Worm (Caenorhabditis elegans) whole organism, L1 larva: ENCODE measurements around the gene rab-30.

Experiments used
- C16A3.4 ChIP-seq: fragments of 150-350 bp; optimal IDR thresholded peaks from 2 replicates; lab custom pipeline; 2014; ENCODE audit warnings: missing biosample characterization, missing genetic modification characterization
- C34B4.2 ChIP-seq: sonication (generic microtip); optimal IDR thresholded peaks from 2 replicates; lab custom pipeline; 2017; ENCODE audit warnings: mild to moderate bottlenecking, missing genetic modification characterization, missing compliant biosample characterization
- F16B12.6 ChIP-seq: fragments of 150-350 bp; optimal IDR thresholded peaks from 2 replicates; lab custom pipeline; 2014; ENCODE audit warnings: missing biosample characterization, missing genetic modification characterization
- Y116A8C.19 ChIP-seq: sonication (generic microtip); optimal IDR thresholded peaks from 2 replicates; lab custom pipeline; 2016; ENCODE audit warnings: missing compliant biosample characterization, missing genetic modification characterization, borderline replicate concordance
- aha-1 ChIP-seq: fragments of 150-350 bp; optimal IDR thresholded peaks from 2 replicates; lab custom pipeline; 2014; ENCODE audit warnings: missing biosample characterization, missing genetic modification characterization
- alr-1 ChIP-seq: fragments of 200-800 bp; sonication (Bioruptor generic); optimal IDR thresholded peaks from 2 replicates; lab custom pipeline; 2018; ENCODE audit warnings: borderline replicate concordance, mild to moderate bottlenecking, missing genetic modification characterization, missing compliant biosample characterization
- ama-1 ChIP-seq: fragments of 150-350 bp; optimal IDR thresholded peaks from 2 replicates; lab custom pipeline; 2014
- ceh-63 ChIP-seq: fragments of 200-800 bp; sonication (Bioruptor generic); optimal IDR thresholded peaks from 2 replicates; lab custom pipeline; 2018; ENCODE audit warnings: mild to moderate bottlenecking, missing genetic modification characterization, missing compliant biosample characterization
- ceh-82 ChIP-seq, 3 experiments: fragments of 150-350 bp in 1 of 3; sonication (generic microtip) in 2 of 3; optimal IDR thresholded peaks; 2 replicates each; lab custom pipeline; 2014 to 2017; ENCODE audit warnings: missing biosample characterization in 3 of 3, missing genetic modification characterization in 3 of 3
- ceh-88 ChIP-seq: fragments of 200-800 bp; sonication (Bioruptor generic); IDR thresholded peaks from 2 replicates; pipeline ENCODE4 v1.3.6; 2022; ENCODE audit warnings: missing genetic modification characterization, missing compliant biosample characterization
- ceh-90 ChIP-seq: sonication (generic microtip); optimal IDR thresholded peaks from 2 replicates; lab custom pipeline; 2016; ENCODE audit warnings: missing genetic modification characterization, missing compliant biosample characterization
- ces-1 ChIP-seq: fragments of 150-350 bp; optimal IDR thresholded peaks from 2 replicates; lab custom pipeline; 2014; ENCODE audit warnings: missing biosample characterization, missing genetic modification reagents, missing genetic modification characterization
- dpl-1 ChIP-seq, 3 experiments: fragments of 150-350 bp in 2 of 3; sonication (generic microtip) in 1 of 3; optimal IDR thresholded peaks; 2 replicates each; lab custom pipeline; 2014 to 2017; ENCODE audit warnings: missing biosample characterization in 3 of 3, missing genetic modification characterization in 3 of 3, missing genetic modification reagents in 3 of 3
- dsc-1 ChIP-seq: sonication (generic microtip); optimal IDR thresholded peaks from 2 replicates; lab custom pipeline; 2016; ENCODE audit warnings: mild to moderate bottlenecking, missing genetic modification characterization, missing compliant biosample characterization
- efl-1 ChIP-seq, 4 experiments: fragments of 150-350 bp; optimal IDR thresholded peaks in 3 of 4; peaks in 1 of 4; 1 replicate in 1 of 4; 2 replicates in 3 of 4; lab custom pipeline; 2014; ENCODE audit warnings: missing biosample characterization in 2 of 4, missing genetic modification characterization in 2 of 4, missing genetic modification reagents in 2 of 4
- efl-3 ChIP-seq: fragments of 200-800 bp; sonication (Bioruptor generic); optimal IDR thresholded peaks from 2 replicates; lab custom pipeline; 2018; ENCODE audit warnings: mild to moderate bottlenecking, missing genetic modification characterization, missing compliant biosample characterization
- egl-27 ChIP-seq, 2 experiments: fragments of 150-350 bp in 1 of 2; sonication (generic microtip); optimal IDR thresholded peaks; 3 replicates each; lab custom pipeline; 2017 to 2018; ENCODE audit warnings: missing biosample characterization in 2 of 2, missing genetic modification characterization in 2 of 2, missing genetic modification reagents in 2 of 2
- elt-2 ChIP-seq: sonication (generic microtip); optimal IDR thresholded peaks from 2 replicates; lab custom pipeline; 2016; ENCODE audit warnings: missing genetic modification characterization, mild to moderate bottlenecking, inconsistent platforms, missing compliant biosample characterization, missing genetic modification reagents
- elt-3 ChIP-seq, 6 experiments: fragments of 150-350 bp in 1 of 6; sonication (generic microtip); optimal IDR thresholded peaks; 2 replicates each; lab custom pipeline; 2017 to 2018; ENCODE audit warnings: missing biosample characterization in 6 of 6, missing genetic modification characterization in 6 of 6, inconsistent platforms in 1 of 6
- ets-5 ChIP-seq: fragments of 200-800 bp; sonication (Bioruptor generic); IDR thresholded peaks from 2 replicates; pipeline ENCODE4 v1.3.6; 2022; ENCODE audit warnings: missing genetic modification characterization, missing compliant biosample characterization
- fkh-10 ChIP-seq: sonication (generic microtip); optimal IDR thresholded peaks from 2 replicates; lab custom pipeline; 2017; ENCODE audit warnings: missing biosample characterization, missing genetic modification reagents, missing genetic modification characterization
- fkh-4 ChIP-seq: sonication (generic microtip); optimal IDR thresholded peaks from 2 replicates; lab custom pipeline; 2016; ENCODE audit warnings: missing compliant biosample characterization, missing genetic modification characterization, borderline replicate concordance
- fkh-8 ChIP-seq: sonication (generic microtip); optimal IDR thresholded peaks from 2 replicates; lab custom pipeline; 2016; ENCODE audit warnings: mild to moderate bottlenecking, missing genetic modification characterization, missing compliant biosample characterization
- fos-1 ChIP-seq: fragments of 150-350 bp; optimal IDR thresholded peaks from 2 replicates; lab custom pipeline; 2014; ENCODE audit warnings: missing biosample characterization, missing genetic modification characterization
- grh-1 ChIP-seq: fragments of 200-800 bp; sonication (Bioruptor generic); IDR thresholded peaks from 2 replicates; pipeline ENCODE4 v1.3.6; 2022; ENCODE audit warnings: missing genetic modification reagents, missing genetic modification characterization, missing compliant biosample characterization
- hlh-17 ChIP-seq: fragments of 200-800 bp; sonication (Bioruptor generic); optimal IDR thresholded peaks from 2 replicates; lab custom pipeline; 2018; ENCODE audit warnings: missing genetic modification characterization, mild to moderate bottlenecking, missing compliant biosample characterization, moderate library complexity, borderline replicate concordance
- hpl-2 ChIP-seq: fragments of 150-350 bp; optimal IDR thresholded peaks from 2 replicates; lab custom pipeline; 2014; ENCODE audit warnings: missing biosample characterization, missing genetic modification reagents, missing genetic modification characterization
- isw-1 ChIP-seq: fragments of 200-800 bp; sonication (Bioruptor generic); IDR thresholded peaks from 2 replicates; pipeline ENCODE4 v1.3.6; 2022; ENCODE audit warnings: missing genetic modification characterization, missing compliant biosample characterization
- jun-1 ChIP-seq: fragments of 150-350 bp; optimal IDR thresholded peaks from 2 replicates; lab custom pipeline; 2014; ENCODE audit warnings: missing biosample characterization, missing genetic modification reagents, missing genetic modification characterization
- lin-39 ChIP-seq: fragments of 150-350 bp; optimal IDR thresholded peaks from 2 replicates; lab custom pipeline; 2014; ENCODE audit warnings: missing biosample characterization, missing genetic modification reagents, missing genetic modification characterization
- mdl-1 ChIP-seq, 2 experiments: fragments of 150-350 bp; optimal IDR thresholded peaks; 2 replicates each; lab custom pipeline; 2014 to 2017; ENCODE audit warnings: missing biosample characterization in 2 of 2, missing genetic modification characterization in 2 of 2, inconsistent platforms in 1 of 2
- mef-2 ChIP-seq: fragments of 150-350 bp; optimal IDR thresholded peaks from 2 replicates; lab custom pipeline; 2014; ENCODE audit warnings: missing biosample characterization, missing genetic modification characterization
- mep-1 ChIP-seq: fragments of 150-350 bp; optimal IDR thresholded peaks from 2 replicates; lab custom pipeline; 2014; ENCODE audit warnings: missing biosample characterization, missing genetic modification characterization
- nhr-11 ChIP-seq: fragments of 150-350 bp; optimal IDR thresholded peaks from 2 replicates; lab custom pipeline; 2014; ENCODE audit warnings: missing biosample characterization, missing genetic modification characterization
- nhr-19 ChIP-seq: fragments of 200-800 bp; sonication (Bioruptor generic); conservative IDR thresholded peaks from 2 replicates; pipeline ENCODE4 v1.3.6; 2022; ENCODE audit warnings: missing genetic modification characterization, missing compliant biosample characterization
- nhr-47 ChIP-seq: sonication (generic microtip); optimal IDR thresholded peaks from 2 replicates; lab custom pipeline; 2016; ENCODE audit warnings: mild to moderate bottlenecking, missing genetic modification characterization, moderate library complexity, missing compliant biosample characterization
- nhr-71 ChIP-seq: sonication (generic microtip); optimal IDR thresholded peaks from 2 replicates; lab custom pipeline; 2016; ENCODE audit warnings: mild to moderate bottlenecking, missing genetic modification characterization, moderate library complexity, missing compliant biosample characterization
- nhr-77 ChIP-seq: fragments of 150-350 bp; optimal IDR thresholded peaks from 2 replicates; lab custom pipeline; 2014; ENCODE audit warnings: missing biosample characterization, missing genetic modification characterization
- nhr-84 ChIP-seq: sonication (generic microtip); optimal IDR thresholded peaks from 2 replicates; lab custom pipeline; 2017; ENCODE audit warnings: missing biosample characterization, missing genetic modification characterization
- pag-3 ChIP-seq: sonication (generic microtip); optimal IDR thresholded peaks from 2 replicates; lab custom pipeline; 2017; ENCODE audit warnings: missing genetic modification characterization, mild to moderate bottlenecking, missing compliant biosample characterization, antibody characterized with exemption, borderline replicate concordance; ENCODE audit not compliant: insufficient read depth
- pqm-1 ChIP-seq: sonication (generic microtip); optimal IDR thresholded peaks from 3 replicates; lab custom pipeline; 2017; ENCODE audit warnings: missing biosample characterization, missing genetic modification characterization
- skn-1 ChIP-seq: fragments of 150-350 bp; optimal IDR thresholded peaks from 2 replicates; lab custom pipeline; 2014; ENCODE audit warnings: missing biosample characterization, missing genetic modification characterization
- sptf-1 ChIP-seq: fragments of 150-350 bp; optimal IDR thresholded peaks from 2 replicates; lab custom pipeline; 2014; ENCODE audit warnings: missing biosample characterization, missing genetic modification characterization
- tbx-2 ChIP-seq: sonication (generic microtip); optimal IDR thresholded peaks from 2 replicates; lab custom pipeline; 2016; ENCODE audit warnings: missing genetic modification characterization, missing compliant biosample characterization
- unc-62 ChIP-seq: fragments of 150-350 bp; optimal IDR thresholded peaks from 2 replicates; lab custom pipeline; 2014; ENCODE audit warnings: missing biosample characterization, missing genetic modification reagents, missing genetic modification characterization
- unc-86 ChIP-seq: sonication (generic microtip); optimal IDR thresholded peaks from 2 replicates; lab custom pipeline; 2016; ENCODE audit warnings: missing genetic modification characterization, missing compliant biosample characterization
- unc-98 ChIP-seq: fragments of 200-800 bp; sonication (Bioruptor generic); IDR thresholded peaks from 2 replicates; pipeline ENCODE4 v1.3.6; 2022; ENCODE audit warnings: missing genetic modification characterization, missing compliant biosample characterization
- xbp-1 ChIP-seq: sonication (generic microtip); optimal IDR thresholded peaks from 2 replicates; lab custom pipeline; 2016; ENCODE audit warnings: missing genetic modification characterization, missing compliant biosample characterization
- zag-1 ChIP-seq: fragments of 150-350 bp; optimal IDR thresholded peaks from 2 replicates; lab custom pipeline; 2014; ENCODE audit warnings: missing biosample characterization, missing genetic modification characterization
- ztf-11 ChIP-seq, 2 experiments: sonication (generic microtip); optimal IDR thresholded peaks; 2 replicates each; lab custom pipeline; 2016 to 2017; ENCODE audit warnings: missing genetic modification characterization in 2 of 2, missing biosample characterization in 1 of 2, missing compliant biosample characterization in 1 of 2
- ztf-4 ChIP-seq: fragments of 150-350 bp; optimal IDR thresholded peaks from 2 replicates; lab custom pipeline; 2014; ENCODE audit warnings: missing biosample characterization, missing genetic modification characterization

Gene rab-30

DNA sequence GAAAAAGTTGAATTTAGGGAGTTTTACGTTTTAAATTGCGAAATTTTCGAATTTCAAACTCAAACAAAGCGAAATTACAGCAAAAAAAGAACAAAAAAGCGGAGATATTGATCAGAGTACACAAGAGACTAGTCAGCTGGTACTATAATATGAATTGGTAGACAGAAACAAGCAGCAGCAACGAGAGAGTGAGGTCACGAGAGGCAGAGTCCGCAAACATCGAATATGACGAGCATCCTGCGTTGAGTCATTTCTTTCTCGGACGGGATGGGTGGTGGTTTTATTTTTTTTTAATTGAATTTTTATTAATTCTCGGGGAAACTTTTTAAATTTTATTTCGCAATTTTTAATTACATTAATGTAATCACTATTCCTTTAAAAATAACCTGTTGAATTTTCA lies 39.3 kb downstream of the rab-30 start (continued):
- TF ChIP-seq hpl-2 (GFP tag; lab: Kevin White, UChicago), result no peak
- TF ChIP-seq nhr-47 (tag; lab: Kevin White, UChicago), result peak; percentile 77
- TF ChIP-seq ets-5 (GFP tag; lab: Robert Waterston, UW), result no peak
- TF ChIP-seq ceh-90 (tag; lab: Kevin White, UChicago), result no peak
- no peak for TF ChIP-seq fkh-10 (GFP tag; lab: Kevin White, UChicago)
- TF ChIP-seq nhr-84 (tag; lab: Kevin White, UChicago), result no peak
- TF ChIP-seq C16A3.4 (tag; lab: Kevin White, UChicago), result peak; percentile 75
- TF ChIP-seq unc-86 (tag; lab: Kevin White, UChicago), result peak; percentile 57
- TF ChIP-seq pqm-1 (tag; lab: Kevin White, UChicago), result no peak
- TF ChIP-seq nhr-71 (tag; lab: Kevin White, UChicago), result peak; percentile 87
- peak; percentile 46 for TF ChIP-seq jun-1 (tag; lab: Kevin White, UChicago)
- TF ChIP-seq ama-1 (lab: Kevin White, UChicago), result no peak
- no peak for TF ChIP-seq egl-27 (tag; optimal IDR thresholded peaks at IDR 0.05; lab: Kevin White, UChicago)
- peak; percentile 74 for TF ChIP-seq nhr-19 (GFP tag; lab: Robert Waterston, UW)
- TF ChIP-seq nhr-11 (tag; lab: Kevin White, UChicago), result no peak
- peak in 1 of 2 experiments; percentile 26 for TF ChIP-seq ztf-11 (tag; optimal IDR thresholded peaks at IDR 0.05; lab: Kevin White, UChicago)
- TF ChIP-seq efl-1 (optimal IDR thresholded peaks at IDR 0.05; lab: Kevin White, UChicago), result peak; percentile 71 to 73
- TF ChIP-seq efl-1 (GFP tag; optimal IDR thresholded peaks at IDR 0.05 in 1 of 2; lab: Kevin White, UChicago), result peak; percentile 74 to 97
- TF ChIP-seq pag-3 (tag; lab: Kevin White, UChicago), result no peak
- TF ChIP-seq fkh-4 (tag; lab: Kevin White, UChicago), result no peak
- peak; percentile 95 for TF ChIP-seq F16B12.6 (tag; lab: Kevin White, UChicago)
- TF ChIP-seq alr-1 (tag; lab: Kevin White, UChicago), result no peak
- no peak for TF ChIP-seq grh-1 (GFP tag; lab: Robert Waterston, UW)
- 0 out of 2 replicates have a peak, but pooled peaks have one; percentile 36 for TF ChIP-seq isw-1 (GFP tag; lab: Robert Waterston, UW)
- TF ChIP-seq nhr-77, result peak; percentile 35
- peak in 1 of 6 experiments; percentile 37 for TF ChIP-seq elt-3 (tag; optimal IDR thresholded peaks at IDR 0.05; lab: Kevin White, UChicago)
- peak; percentile 41 for TF ChIP-seq dsc-1 (tag; lab: Kevin White, UChicago)
- peak; percentile 68 for TF ChIP-seq skn-1 (tag; lab: Kevin White, UChicago)
- TF ChIP-seq hlh-17, result no peak
- TF ChIP-seq Y116A8C.19 (tag; lab: Kevin White, UChicago), result no peak
- peak; percentile 62 for TF ChIP-seq xbp-1 (tag; lab: Kevin White, UChicago)
- peak; percentile 15 for TF ChIP-seq ztf-4 (tag; lab: Kevin White, UChicago)
- TF ChIP-seq unc-98, result no peak
- no peak for TF ChIP-seq mef-2 (tag; lab: Kevin White, UChicago)
- peak in 1 of 2 experiments; percentile 85 for TF ChIP-seq mdl-1 (tag; optimal IDR thresholded peaks at IDR 0.05; lab: Kevin White, UChicago)
- TF ChIP-seq unc-62, result no peak
- no peak for TF ChIP-seq ceh-63 (GFP tag; lab: Kevin White, UChicago)
- peak; percentile 49 for TF ChIP-seq fos-1 (tag; lab: Kevin White, UChicago)
- TF ChIP-seq ces-1 (GFP tag; lab: Kevin White, UChicago), result no peak
- TF ChIP-seq C34B4.2 (tag; lab: Kevin White, UChicago), result no peak
- no peak for TF ChIP-seq sptf-1 (tag; lab: Kevin White, UChicago)
- peak; percentile 19 to 61 (median 38) for TF ChIP-seq ceh-82 (tag; optimal IDR thresholded peaks at IDR 0.05; lab: Kevin White, UChicago)

DNA sequence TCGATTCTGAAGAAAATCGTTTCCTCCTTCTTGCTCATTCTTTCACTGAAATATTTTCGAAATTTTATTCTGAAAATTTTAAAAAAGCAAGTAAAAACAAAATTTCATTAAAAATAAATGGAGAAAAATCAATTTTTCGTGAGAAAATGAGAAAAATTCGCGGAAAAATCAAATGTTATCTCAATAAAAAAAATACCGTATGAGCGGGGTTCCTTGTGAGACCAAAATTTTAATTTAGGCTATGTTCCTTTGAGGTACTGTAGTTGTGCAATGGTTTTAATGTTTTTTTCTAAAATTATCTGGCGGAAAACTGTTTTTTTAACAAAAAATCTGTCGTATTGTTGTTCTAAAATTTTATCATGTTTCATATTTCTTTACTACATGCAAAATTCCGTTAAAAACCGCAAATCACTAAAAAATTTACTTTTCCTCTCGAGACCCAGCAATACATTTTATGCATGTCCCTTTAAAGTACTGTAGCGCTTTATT lies 39.8 kb downstream of the rab-30 start, which contains the start of gene epg-6:
epg-6 (minus strand) TSS at position 51 of the 489 bp plus-strand sequence.
- no peak for TF ChIP-seq C34B4.2 (tag; lab: Kevin White, UChicago)
- TF ChIP-seq fkh-8 (tag; lab: Kevin White, UChicago), result no peak
- TF ChIP-seq tbx-2 (tag; lab: Kevin White, UChicago), result no peak
- no peak for TF ChIP-seq efl-3 (GFP tag; lab: Kevin White, UChicago)
- no peak for TF ChIP-seq lin-39 (tag; lab: Kevin White, UChicago)
- TF ChIP-seq elt-2 (tag; lab: Kevin White, UChicago), result no peak
- TF ChIP-seq hlh-17, result no peak
- no peak for TF ChIP-seq mdl-1 (tag; optimal IDR thresholded peaks at IDR 0.05; lab: Kevin White, UChicago)
- TF ChIP-seq ztf-11 (tag; optimal IDR thresholded peaks at IDR 0.05; lab: Kevin White, UChicago), result no peak
- TF ChIP-seq aha-1 (tag; lab: Kevin White, UChicago), result no peak
- TF ChIP-seq grh-1 (GFP tag; lab: Robert Waterston, UW), result no peak
- no peak for TF ChIP-seq efl-1 (optimal IDR thresholded peaks at IDR 0.05; lab: Kevin White, UChicago)
- TF ChIP-seq efl-1 (GFP tag; optimal IDR thresholded peaks at IDR 0.05 in 1 of 2; lab: Kevin White, UChicago), result no peak
- TF ChIP-seq zag-1 (tag; lab: Kevin White, UChicago), result no peak
- no peak for TF ChIP-seq mep-1 (tag; lab: Kevin White, UChicago)
- no peak for TF ChIP-seq fkh-4 (tag; lab: Kevin White, UChicago)
- no peak for TF ChIP-seq dpl-1 (GFP tag; optimal IDR thresholded peaks at IDR 0.05; lab: Kevin White, UChicago)
- TF ChIP-seq ceh-88 (GFP tag; lab: Robert Waterston, UW), result no peak
